Fruit fly (Drosophila melanogaster) whole organism, prepupa: ENCODE measurements around the gene CG3473.
A peak's percentile ranks its signal among the peaks of the same experiment; 100 is the strongest.

Experiments used
- CG10631 ChIP-seq: fragments of 200-800 bp; sonication (Bioruptor generic); optimal IDR thresholded peaks from 2 replicates; lab custom pipeline; 2016; ENCODE audit warnings: missing biosample characterization, missing genetic modification characterization
- CG10669 ChIP-seq: fragments of 200-800 bp; sonication (Bioruptor generic); optimal IDR thresholded peaks from 3 replicates; lab custom pipeline; 2018; ENCODE audit warnings: missing biosample characterization, mild to moderate bottlenecking, missing genetic modification characterization, moderate library complexity
- CG11294 ChIP-seq: fragments of 200-800 bp; sonication (Bioruptor generic); IDR thresholded peaks from 2 replicates; pipeline ENCODE4 v1.3.6; 2022; ENCODE audit warnings: missing biosample characterization, missing genetic modification characterization
- CG15336 ChIP-seq: fragments of 200-800 bp; sonication (Bioruptor generic); IDR thresholded peaks from 2 replicates; pipeline ENCODE4 v1.3.6; 2022; ENCODE audit warnings: missing biosample characterization, missing genetic modification characterization
- CG1621 ChIP-seq: fragments of 200-800 bp; sonication (Bioruptor generic); optimal IDR thresholded peaks from 3 replicates; lab custom pipeline; 2018; ENCODE audit warnings: missing biosample characterization, mild to moderate bottlenecking, missing genetic modification characterization
- CG3032 ChIP-seq: fragments of 200-800 bp; optimal IDR thresholded peaks from 2 replicates; lab custom pipeline; 2019; ENCODE audit warnings: missing biosample characterization, mild to moderate bottlenecking, missing genetic modification characterization, moderate library complexity
- CG32006 ChIP-seq: fragments of 200-800 bp; sonication (Bioruptor generic); optimal IDR thresholded peaks from 3 replicates; lab custom pipeline; 2017; ENCODE audit warnings: missing biosample characterization, mild to moderate bottlenecking, missing genetic modification characterization
- CG34406 ChIP-seq: fragments of 200-800 bp; sonication (Bioruptor generic); optimal IDR thresholded peaks from 3 replicates; lab custom pipeline; 2016; ENCODE audit warnings: missing biosample characterization, missing genetic modification characterization
- CG3919 ChIP-seq: fragments of 200-800 bp; sonication (Bioruptor generic); optimal IDR thresholded peaks from 3 replicates; lab custom pipeline; 2016; ENCODE audit warnings: missing biosample characterization, missing genetic modification characterization
- CG4318 ChIP-seq: fragments of 200-800 bp; sonication (Bioruptor generic); optimal IDR thresholded peaks from 3 replicates; lab custom pipeline; 2017; ENCODE audit warnings: missing biosample characterization, mild to moderate bottlenecking, missing genetic modification characterization
- CG6276 ChIP-seq: fragments of 200-800 bp; sonication (Bioruptor generic); optimal IDR thresholded peaks from 2 replicates; lab custom pipeline; 2017; ENCODE audit warnings: missing biosample characterization, mild to moderate bottlenecking, missing genetic modification characterization
- CG6792 ChIP-seq: fragments of 200-800 bp; sonication (Bioruptor generic); optimal IDR thresholded peaks from 3 replicates; lab custom pipeline; 2016; ENCODE audit warnings: missing biosample characterization, missing genetic modification characterization
- CG6808 ChIP-seq: fragments of 200-800 bp; sonication (Bioruptor generic); optimal IDR thresholded peaks from 3 replicates; lab custom pipeline; 2017; ENCODE audit warnings: missing biosample characterization, missing genetic modification characterization, mild to moderate bottlenecking, moderate library complexity, missing genetic modification reagents
- CG8119 ChIP-seq: fragments of 200-800 bp; sonication (Bioruptor generic); IDR thresholded peaks from 3 replicates; pipeline ENCODE4 v1.3.6; 2022; ENCODE audit warnings: missing biosample characterization, missing genetic modification characterization
- CG8632 ChIP-seq: fragments of 200-800 bp; sonication (Bioruptor generic); optimal IDR thresholded peaks from 3 replicates; lab custom pipeline; 2016; ENCODE audit warnings: missing biosample characterization, missing genetic modification characterization
- Eip75B ChIP-seq: fragments of 200-800 bp; sonication (Bioruptor generic); optimal IDR thresholded peaks from 3 replicates; lab custom pipeline; 2016; ENCODE audit warnings: missing biosample characterization, missing genetic modification characterization
- Eip78C ChIP-seq: fragments of 200-800 bp; sonication (Bioruptor generic); peaks from one replicate; lab custom pipeline; 2016; ENCODE audit warnings: missing biosample characterization, missing genetic modification characterization
- Eip93F ChIP-seq: fragments of 200-800 bp; sonication (Bioruptor generic); optimal IDR thresholded peaks from 2 replicates; lab custom pipeline; 2016; ENCODE audit warnings: missing biosample characterization, mild to moderate bottlenecking, missing genetic modification characterization
- Ets96B ChIP-seq: fragments of 200-800 bp; optimal IDR thresholded peaks from 2 replicates; lab custom pipeline; 2019; ENCODE audit warnings: missing biosample characterization, mild to moderate bottlenecking, missing genetic modification characterization, moderate library complexity
- Hr38 ChIP-seq: sonication (Bioruptor generic); optimal IDR thresholded peaks from 2 replicates; lab custom pipeline; 2016; ENCODE audit warnings: missing biosample characterization, missing genetic modification characterization
- Hr4 ChIP-seq: fragments of 200-800 bp; sonication (Bioruptor generic); optimal IDR thresholded peaks from 3 replicates; lab custom pipeline; 2016; ENCODE audit warnings: missing biosample characterization, missing genetic modification characterization
- Lpt ChIP-seq: fragments of 200-800 bp; sonication (Bioruptor generic); optimal IDR thresholded peaks from 3 replicates; lab custom pipeline; 2016; ENCODE audit warnings: missing biosample characterization, missing genetic modification characterization
- Met ChIP-seq: fragments of 200-800 bp; sonication (Bioruptor generic); optimal IDR thresholded peaks from 3 replicates; lab custom pipeline; 2016; ENCODE audit warnings: missing biosample characterization, missing genetic modification characterization
- OdsH ChIP-seq: fragments of 200-800 bp; sonication (Bioruptor generic); optimal IDR thresholded peaks from 3 replicates; lab custom pipeline; 2016; ENCODE audit warnings: missing biosample characterization, missing genetic modification characterization
- Smox ChIP-seq: fragments of 200-800 bp; sonication (Bioruptor generic); optimal IDR thresholded peaks from 3 replicates; lab custom pipeline; 2016; ENCODE audit warnings: missing biosample characterization, missing genetic modification characterization
- Sox102F ChIP-seq: fragments of 200-800 bp; sonication (Bioruptor generic); optimal IDR thresholded peaks from 2 replicates; lab custom pipeline; 2016; ENCODE audit warnings: missing biosample characterization, mild to moderate bottlenecking, missing genetic modification characterization
- Sox14 ChIP-seq: fragments of 200-800 bp; sonication (Bioruptor generic); optimal IDR thresholded peaks from 3 replicates; lab custom pipeline; 2016; ENCODE audit warnings: missing biosample characterization, missing genetic modification characterization
- achi ChIP-seq: fragments of 200-800 bp; sonication (Bioruptor generic); optimal IDR thresholded peaks from 3 replicates; lab custom pipeline; 2016; ENCODE audit warnings: missing biosample characterization, missing genetic modification characterization
- acj6 ChIP-seq: fragments of 200-800 bp; sonication (Bioruptor generic); optimal IDR thresholded peaks from 3 replicates; lab custom pipeline; 2016; ENCODE audit warnings: missing biosample characterization, missing genetic modification characterization
- cyc ChIP-seq: fragments of 200-800 bp; sonication (Bioruptor generic); optimal IDR thresholded peaks from 3 replicates; lab custom pipeline; 2016; ENCODE audit warnings: missing biosample characterization, missing genetic modification characterization
- dac ChIP-seq: fragments of 200-800 bp; sonication (Bioruptor generic); optimal IDR thresholded peaks from 2 replicates; lab custom pipeline; 2017; ENCODE audit warnings: missing biosample characterization, mild to moderate bottlenecking, missing genetic modification characterization
- esn ChIP-seq: fragments of 200-800 bp; sonication (Bioruptor generic); optimal IDR thresholded peaks from 2 replicates; lab custom pipeline; 2016; ENCODE audit warnings: missing biosample characterization, mild to moderate bottlenecking, missing genetic modification characterization, moderate library complexity
- fd59A ChIP-seq: fragments of 200-800 bp; sonication (Bioruptor generic); optimal IDR thresholded peaks from 2 replicates; lab custom pipeline; 2017; ENCODE audit warnings: missing biosample characterization, mild to moderate bottlenecking, missing genetic modification characterization, missing genetic modification reagents
- fkh ChIP-seq: fragments of 200-800 bp; sonication (Bioruptor generic); optimal IDR thresholded peaks from 3 replicates; lab custom pipeline; 2017; ENCODE audit warnings: missing biosample characterization, mild to moderate bottlenecking, missing genetic modification characterization, moderate library complexity
- pdm3 ChIP-seq: fragments of 200-800 bp; sonication (Bioruptor generic); optimal IDR thresholded peaks from 3 replicates; lab custom pipeline; 2016; ENCODE audit warnings: missing biosample characterization, missing genetic modification characterization
- spab ChIP-seq: fragments of 200-800 bp; sonication (Bioruptor generic); optimal IDR thresholded peaks from 2 replicates; lab custom pipeline; 2017; ENCODE audit warnings: missing biosample characterization, mild to moderate bottlenecking, missing genetic modification characterization, missing genetic modification reagents
- ss ChIP-seq, 2 experiments: fragments of 200-800 bp; sonication (Bioruptor generic); optimal IDR thresholded peaks; 2 replicates in 1 of 2; 3 replicates in 1 of 2; lab custom pipeline; 2017 to 2018; ENCODE audit warnings: mild to moderate bottlenecking in 2 of 2, missing biosample characterization in 2 of 2, missing genetic modification characterization in 2 of 2, moderate library complexity in 1 of 2
- svp ChIP-seq: fragments of 200-800 bp; sonication (Bioruptor generic); peaks from one replicate; lab custom pipeline; 2016; ENCODE audit warnings: missing biosample characterization, missing genetic modification characterization
- topi ChIP-seq: fragments of 200-800 bp; sonication (Bioruptor generic); optimal IDR thresholded peaks from 3 replicates; lab custom pipeline; 2016; ENCODE audit warnings: missing biosample characterization, missing genetic modification characterization
- vri ChIP-seq: fragments of 200-800 bp; sonication (Bioruptor generic); optimal IDR thresholded peaks from 3 replicates; lab custom pipeline; 2016; ENCODE audit warnings: missing biosample characterization, mild to moderate bottlenecking, missing genetic modification characterization

CG3473 gene

DNA sequence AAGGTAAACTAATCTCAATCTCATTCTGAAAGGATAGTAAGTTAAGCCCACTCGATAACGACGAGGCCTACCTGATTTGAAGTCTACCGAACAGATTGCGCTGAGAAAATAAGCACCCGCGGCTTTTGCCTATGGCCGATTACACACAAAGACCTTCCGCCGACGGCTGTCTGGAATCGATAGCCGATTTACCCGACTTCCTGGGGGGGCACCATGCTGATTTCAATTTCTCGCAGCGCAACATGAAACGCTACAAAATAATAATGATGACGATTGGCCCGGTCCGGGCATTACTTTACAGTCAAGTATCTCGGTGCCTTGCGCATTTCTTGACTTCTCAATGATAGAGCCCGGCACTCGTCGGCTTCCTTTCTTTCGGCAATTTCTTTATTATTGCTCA lies 13.6 kb upstream of the CG3473 start:
- no peak for TF ChIP-seq CG3032 (tag; lab: Kevin White, UChicago)
- no peak for TF ChIP-seq CG1621 (tag; lab: Kevin White, UChicago)
- TF ChIP-seq Eip93F (GFP tag; lab: Kevin White, UChicago), result no peak
- no peak for TF ChIP-seq Hr38 (GFP tag; lab: Kevin White, UChicago)
- no peak for TF ChIP-seq CG6792 (GFP tag; lab: Kevin White, UChicago)
- no peak for TF ChIP-seq cyc (GFP tag; lab: Kevin White, UChicago)
- TF ChIP-seq CG6808 (GFP tag; lab: Kevin White, UChicago), result no peak
- no peak for TF ChIP-seq Lpt (GFP tag; lab: Kevin White, UChicago)
- TF ChIP-seq CG6276 (GFP tag; lab: Kevin White, UChicago), result no peak
- TF ChIP-seq vri (GFP tag; lab: Kevin White, UChicago), result no peak
- no peak for TF ChIP-seq acj6
- TF ChIP-seq, all 60 proteins: peak for 0

DNA sequence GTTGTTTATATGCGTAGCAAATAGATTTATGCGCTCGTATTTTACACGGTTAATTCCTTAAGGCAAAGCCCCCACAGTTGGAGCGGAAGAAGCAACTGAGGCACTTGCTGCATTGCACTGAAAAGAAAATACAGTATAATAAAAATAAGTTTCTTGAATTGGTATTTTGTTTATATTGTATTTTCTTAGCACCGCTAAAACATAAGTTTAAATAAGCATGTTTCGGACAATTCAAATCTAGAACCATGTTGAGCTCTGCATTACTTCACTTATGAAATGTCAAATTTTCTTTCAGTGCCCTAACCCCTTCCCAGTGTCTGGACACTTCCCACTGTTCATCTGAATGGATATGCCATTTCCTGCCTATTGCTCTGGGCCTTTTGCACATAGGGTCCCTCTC lies 11.3 kb upstream of the CG3473 start:
- TF ChIP-seq Eip78C (GFP tag; lab: Kevin White, UChicago), result peak; percentile 87
- TF ChIP-seq Sox102F, result peak; percentile 7
- TF ChIP-seq fkh (GFP tag; lab: Kevin White, UChicago), result no peak
- peak in 1 of 2 experiments; percentile 4 for TF ChIP-seq ss (GFP tag; optimal IDR thresholded peaks at IDR 0.05; lab: Kevin White, UChicago)
- TF ChIP-seq CG6276 (GFP tag; lab: Kevin White, UChicago), result no peak
- TF ChIP-seq CG10631 (GFP tag; lab: Kevin White, UChicago), result peak; percentile 19
- TF ChIP-seq CG4318 (GFP tag; lab: Kevin White, UChicago), result peak; percentile 8
- peak; percentile 36 for TF ChIP-seq Sox14 (GFP tag; lab: Kevin White, UChicago)
- TF ChIP-seq vri (GFP tag; lab: Kevin White, UChicago), result no peak
- TF ChIP-seq Eip75B (GFP tag; lab: Kevin White, UChicago), result peak; percentile 46
- peak; percentile 44; the same call in 1 of the 3 replicates for TF ChIP-seq CG8119 (GFP tag; lab: Robert Waterston, UW)
- TF ChIP-seq topi (GFP tag; lab: Kevin White, UChicago), result peak; percentile 14
- no peak for TF ChIP-seq CG34406
- no peak for TF ChIP-seq CG11294 (GFP tag; lab: Robert Waterston, UW)
- TF ChIP-seq Hr4, result peak; percentile 14
- TF ChIP-seq svp (GFP tag; lab: Kevin White, UChicago), result peak; percentile 44
- TF ChIP-seq achi (GFP tag; lab: Kevin White, UChicago), result peak; percentile 39
- peak; percentile 21 for TF ChIP-seq CG6792 (GFP tag; lab: Kevin White, UChicago)
- TF ChIP-seq Ets96B (tag; lab: Kevin White, UChicago), result peak; percentile 39
- TF ChIP-seq Lpt (GFP tag; lab: Kevin White, UChicago), result peak; percentile 36
- peak; percentile 5 for TF ChIP-seq acj6
- TF ChIP-seq fd59A (GFP tag; lab: Kevin White, UChicago), result no peak
- peak; percentile 34 for TF ChIP-seq spab (GFP tag; lab: Kevin White, UChicago)
- peak; percentile 55 for TF ChIP-seq CG32006 (GFP tag; lab: Kevin White, UChicago)
- TF ChIP-seq esn (GFP tag; lab: Kevin White, UChicago), result peak; percentile 16
- TF ChIP-seq pdm3 (GFP tag; lab: Kevin White, UChicago), result peak; percentile 38
- TF ChIP-seq CG15336, result 0 out of 2 replicates have a peak, but pooled peaks have one; percentile 19
- peak; percentile 31 for TF ChIP-seq CG10669 (GFP tag; lab: Kevin White, UChicago)
- peak; percentile 49 for TF ChIP-seq OdsH (GFP tag; lab: Kevin White, UChicago)
- TF ChIP-seq CG6808 (GFP tag; lab: Kevin White, UChicago), result peak; percentile 42
- TF ChIP-seq CG3032 (tag; lab: Kevin White, UChicago), result peak; percentile 23
- peak; percentile 25 for TF ChIP-seq Smox (GFP tag; lab: Kevin White, UChicago)
- peak; percentile 27 for TF ChIP-seq Met
- no peak for TF ChIP-seq dac (GFP tag; lab: Kevin White, UChicago)
- TF ChIP-seq CG3919 (GFP tag; lab: Kevin White, UChicago), result peak; percentile 50
- peak; percentile 0 for TF ChIP-seq CG8632 (GFP tag; lab: Kevin White, UChicago)
